Worm (Caenorhabditis elegans): ENCODE results near the gene Y102A11A.9.

Y102A11A.9 gene

DNA sequence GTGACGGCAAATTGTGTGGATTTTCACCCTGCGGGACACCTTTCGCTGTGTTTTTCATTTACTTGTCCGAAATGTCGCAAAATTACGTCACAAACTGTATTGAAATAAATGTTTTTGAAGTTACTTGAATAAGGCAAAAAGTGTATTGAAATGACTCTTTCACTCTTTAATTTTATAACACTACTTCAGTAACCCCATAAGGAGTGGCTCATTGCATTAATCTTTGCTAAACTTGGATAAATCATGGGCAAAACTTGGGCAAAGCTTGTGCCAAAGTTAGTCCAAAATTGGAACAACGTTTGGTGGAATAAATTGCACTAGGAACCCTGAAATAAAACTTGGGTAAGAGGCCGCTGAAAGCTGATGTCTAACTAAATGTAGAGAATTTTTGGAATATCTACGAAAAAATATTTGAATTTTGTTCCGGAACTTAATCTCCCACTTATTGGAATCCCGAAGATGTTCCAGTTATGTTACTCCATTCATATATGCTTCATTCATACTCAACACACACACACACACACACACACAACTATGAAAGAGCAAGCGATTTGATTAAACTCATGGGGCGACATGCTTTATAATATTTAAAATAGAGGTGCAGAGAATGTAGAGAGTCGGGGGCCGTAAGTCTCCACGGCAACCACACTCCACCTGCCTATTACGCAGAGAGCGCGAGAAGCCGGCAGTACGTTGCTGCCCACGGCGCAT lies at the start of gene Y102A11A.9:
Gene Y102A11A.9, plus strand, starts transcription at position 661 of the 711 bp plus-strand sequence.
- TF ChIP-seq dao-5 (tag; optimal IDR thresholded peaks at IDR 0.05): no peak
- TF ChIP-seq W03F9.2 (tag; optimal IDR thresholded peaks at IDR 0.05): no peak

ce11 chrX:1964411-1964810 lies 48.5 kb upstream of the Y102A11A.9 start:
- no peak for TF ChIP-seq him-1 (tag; optimal IDR thresholded peaks at IDR 0.05)

ce11 chrX:1964828-1965227 lies 48.1 kb upstream of the Y102A11A.9 start:
- TF ChIP-seq him-1 (tag; optimal IDR thresholded peaks at IDR 0.05): no peak
- no peak for TF ChIP-seq dao-5 (tag; optimal IDR thresholded peaks at IDR 0.05)

- TF ChIP-seq dao-5 (tag; optimal IDR thresholded peaks at IDR 0.05) (no peak), him-1 (tag; optimal IDR thresholded peaks at IDR 0.05) (no peak), W03F9.2 (tag; optimal IDR thresholded peaks at IDR 0.05) (no peak)
Measured at ce11 chrX:1969575-1969974, 43.4 kb upstream of the Y102A11A.9 start, which contains the start of gene str-79. Gene str-79, plus strand, starts transcription at chrX:1969875.

DNA sequence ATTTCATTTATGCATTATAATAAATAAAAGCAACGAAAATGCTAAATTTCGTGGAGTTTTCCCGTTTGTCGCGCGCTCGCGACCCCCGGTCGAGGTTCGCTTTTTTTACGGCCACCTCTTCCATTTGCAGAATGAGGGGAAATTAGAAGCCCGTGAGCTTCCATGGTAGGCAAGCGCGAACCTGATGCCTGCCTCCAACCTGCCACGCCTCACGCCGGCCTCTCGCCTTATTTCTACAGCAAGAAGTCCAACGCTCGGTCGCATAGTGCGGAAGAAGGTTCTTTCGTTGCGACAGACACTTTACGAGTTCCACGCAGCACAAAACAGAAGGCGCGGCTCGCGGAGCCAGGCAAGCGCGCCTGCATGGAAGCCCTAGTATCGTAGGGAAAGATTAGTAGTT lies 41.3 kb upstream of the Y102A11A.9 start:
- no peak for TF ChIP-seq him-1 (tag; optimal IDR thresholded peaks at IDR 0.05)
- TF ChIP-seq dao-5 (tag; optimal IDR thresholded peaks at IDR 0.05): no peak
- no peak for TF ChIP-seq W03F9.2 (tag; optimal IDR thresholded peaks at IDR 0.05)

DNA sequence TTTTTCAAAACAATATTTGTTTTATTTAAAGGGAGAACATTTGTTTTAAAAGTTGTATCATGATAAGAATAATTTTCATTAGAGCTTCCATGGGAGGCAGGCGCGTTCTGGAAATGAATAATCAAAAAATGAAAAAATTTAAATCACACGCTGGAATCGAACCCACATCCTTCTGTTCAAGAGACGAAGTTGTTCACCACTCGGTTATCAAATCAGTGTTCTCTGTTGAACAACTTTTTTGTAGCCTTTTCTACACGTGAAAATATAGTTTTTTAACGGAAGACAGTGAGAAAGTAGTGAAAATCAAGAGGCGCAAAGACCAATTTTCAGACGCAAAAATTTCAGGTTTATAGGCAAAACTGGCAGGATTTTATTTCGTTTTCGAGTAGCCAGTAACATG lies 40.2 kb upstream of the Y102A11A.9 start:
- TF ChIP-seq him-1 (tag; optimal IDR thresholded peaks at IDR 0.05): no peak
- TF ChIP-seq dao-5 (tag; optimal IDR thresholded peaks at IDR 0.05): no peak
- TF ChIP-seq W03F9.2 (tag; optimal IDR thresholded peaks at IDR 0.05): no peak

ce11 chrX:1974699-1975098 lies 38.3 kb upstream of the Y102A11A.9 start, which contains the start of gene F52D2.5:
Gene F52D2.5, minus strand, starts transcription at chrX:1974799.
- no peak for TF ChIP-seq him-1 (tag; optimal IDR thresholded peaks at IDR 0.05)
- no peak for TF ChIP-seq W03F9.2 (tag; optimal IDR thresholded peaks at IDR 0.05)
- TF ChIP-seq dao-5 (tag; optimal IDR thresholded peaks at IDR 0.05): no peak

DNA sequence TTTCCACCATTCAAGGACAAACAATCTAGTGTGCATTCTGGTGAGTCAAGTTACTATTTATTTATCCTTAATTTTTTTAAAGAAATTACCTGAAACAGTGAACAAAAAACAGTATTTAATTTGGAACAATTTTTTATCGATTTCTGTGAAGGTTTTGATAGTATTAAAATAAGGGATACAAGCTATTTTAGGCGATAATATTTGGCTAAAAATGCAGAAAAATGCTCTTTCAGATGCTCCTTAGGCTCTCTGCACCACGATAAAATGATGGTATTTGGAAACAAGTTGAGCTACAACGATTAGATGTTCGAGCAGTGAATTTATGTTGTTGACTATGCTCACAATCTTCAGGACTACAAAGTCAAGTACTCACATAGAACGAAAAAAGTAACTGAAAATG lies 37.3 kb upstream of the Y102A11A.9 start, which contains the start of gene F52D2.6:
Gene F52D2.6, plus strand, starts transcription at position 301 of the 400 bp plus-strand sequence.
- TF ChIP-seq W03F9.2 (tag; optimal IDR thresholded peaks at IDR 0.05) (no peak), him-1 (tag; optimal IDR thresholded peaks at IDR 0.05) (no peak), dao-5 (tag; optimal IDR thresholded peaks at IDR 0.05) (no peak)

DNA sequence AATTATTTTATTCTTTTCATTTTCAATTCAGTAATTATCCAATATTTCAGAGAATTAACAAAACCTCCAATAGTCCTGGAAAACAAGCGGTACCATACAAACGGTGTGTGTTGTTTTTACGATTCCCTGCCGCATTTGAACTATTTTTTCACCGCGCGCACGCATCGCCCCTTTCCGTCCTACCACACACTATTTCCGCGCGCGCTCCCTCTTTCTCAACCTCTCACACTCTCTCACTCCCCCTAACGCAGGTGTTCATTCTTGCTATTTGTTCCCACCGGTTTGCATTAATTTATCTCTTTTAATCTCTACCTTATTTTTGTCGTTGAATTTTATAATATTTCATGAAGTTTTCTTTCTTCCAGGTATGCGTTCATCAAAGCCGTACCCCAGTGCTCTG lies 35.2 kb upstream of the Y102A11A.9 start, which contains the start of gene F52D2.12:
Gene F52D2.12, plus strand, starts transcription at position 307 of the 400 bp plus-strand sequence.
- TF ChIP-seq W03F9.2 (tag; optimal IDR thresholded peaks at IDR 0.05) (no peak), him-1 (tag; optimal IDR thresholded peaks at IDR 0.05) (no peak)

DNA sequence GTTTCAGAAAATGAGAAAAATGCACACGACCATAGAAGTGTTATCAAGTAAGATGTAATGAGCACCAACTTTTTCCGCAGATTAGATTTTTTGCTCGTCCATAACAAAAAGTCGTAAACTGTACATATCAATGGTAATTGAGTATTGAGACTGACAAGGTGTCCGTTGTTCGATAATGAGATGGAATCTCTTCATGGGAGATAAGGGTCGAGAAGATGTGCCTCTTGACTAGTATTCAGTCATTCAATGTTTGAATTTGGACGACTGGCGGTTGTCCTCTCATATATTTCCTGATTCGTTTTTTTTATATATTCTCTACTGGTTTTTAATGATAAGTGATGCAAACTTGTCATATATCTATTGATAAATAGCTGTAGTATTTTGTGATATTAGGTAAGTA lies 31.3 kb upstream of the Y102A11A.9 start:
- TF ChIP-seq W03F9.2 (tag; optimal IDR thresholded peaks at IDR 0.05): no peak
- TF ChIP-seq him-1 (tag; optimal IDR thresholded peaks at IDR 0.05): no peak
- no peak for TF ChIP-seq dao-5 (tag; optimal IDR thresholded peaks at IDR 0.05)

ce11 chrX:1984831-1985230 lies 28.1 kb upstream of the Y102A11A.9 start:
- TF ChIP-seq dao-5 (tag; optimal IDR thresholded peaks at IDR 0.05): no peak
- TF ChIP-seq W03F9.2 (tag; optimal IDR thresholded peaks at IDR 0.05): no peak
- TF ChIP-seq him-1 (tag; optimal IDR thresholded peaks at IDR 0.05): no peak

ce11 chrX:1989576-1989975 lies 23.4 kb upstream of the Y102A11A.9 start, which contains the start of gene meg-3:
Gene meg-3, minus strand, starts transcription at chrX:1989607.
- TF ChIP-seq W03F9.2 (tag; optimal IDR thresholded peaks at IDR 0.05): no peak
- TF ChIP-seq him-1 (tag; optimal IDR thresholded peaks at IDR 0.05): no peak
- TF ChIP-seq dao-5 (tag; optimal IDR thresholded peaks at IDR 0.05): no peak

- TF ChIP-seq him-1 (tag; optimal IDR thresholded peaks at IDR 0.05): no peak
- TF ChIP-seq W03F9.2 (tag; optimal IDR thresholded peaks at IDR 0.05): no peak
- TF ChIP-seq dao-5 (tag; optimal IDR thresholded peaks at IDR 0.05): no peak
Measured at ce11 chrX:1990434-1990833, 22.5 kb upstream of the Y102A11A.9 start, which contains the start of gene Y40A1A.2. Gene Y40A1A.2, plus strand, starts transcription at chrX:1990734.

ce11 chrX:1997934-1998333 lies 15.0 kb upstream of the Y102A11A.9 start, which contains the start of gene Y40A1A.3:
Gene Y40A1A.3, minus strand, starts transcription at chrX:1998034.
- TF ChIP-seq him-1 (tag; optimal IDR thresholded peaks at IDR 0.05) (no peak), W03F9.2 (tag; optimal IDR thresholded peaks at IDR 0.05) (no peak), dao-5 (tag; optimal IDR thresholded peaks at IDR 0.05) (no peak)

DNA sequence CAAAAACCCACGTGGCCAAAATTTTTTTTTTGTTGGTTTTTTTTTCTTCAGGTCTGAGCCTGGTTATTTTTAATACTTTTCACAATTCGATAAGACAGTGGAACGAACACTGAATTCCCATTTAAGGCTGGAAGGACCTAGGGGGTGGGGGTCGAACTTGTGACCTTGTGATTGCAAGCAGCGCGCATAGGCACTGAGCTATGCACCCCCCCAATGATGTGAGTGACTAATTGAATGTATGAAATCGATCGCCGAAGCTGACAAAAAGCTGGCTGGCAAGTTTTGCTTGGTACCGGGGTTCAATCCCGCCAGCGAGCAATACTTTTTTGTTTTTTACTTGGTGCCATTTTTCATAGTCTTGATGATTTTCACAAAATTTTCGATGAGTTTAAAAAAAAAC lies 14.1 kb upstream of the Y102A11A.9 start:
- TF ChIP-seq him-1 (tag; optimal IDR thresholded peaks at IDR 0.05): no peak
- TF ChIP-seq W03F9.2 (tag; optimal IDR thresholded peaks at IDR 0.05): no peak
- TF ChIP-seq dao-5 (tag; optimal IDR thresholded peaks at IDR 0.05): no peak

Measured in whole organism, L4/young adult.